Worm (Caenorhabditis elegans) whole organism, late embryonic: ENCODE measurements around the gene vpat-1.
A peak's percentile ranks its signal among the peaks of the same experiment; 100 is the strongest.

Source experiments
- ahr-1 ChIP-seq: sonication (generic microtip); optimal IDR thresholded peaks from 2 replicates; lab custom pipeline; 2016; ENCODE audit warnings: missing genetic modification characterization, missing compliant biosample characterization
- ama-1 ChIP-seq: fragments of 150-350 bp; optimal IDR thresholded peaks from 2 replicates; lab custom pipeline; 2014
- ceh-2 ChIP-seq: sonication (generic microtip); optimal IDR thresholded peaks from 2 replicates; lab custom pipeline; 2016; ENCODE audit warnings: missing genotype, missing genetic modification characterization, missing compliant biosample characterization
- ceh-31 ChIP-seq: sonication (generic microtip); optimal IDR thresholded peaks from 2 replicates; lab custom pipeline; 2016; ENCODE audit warnings: missing genetic modification characterization, missing compliant biosample characterization
- ceh-48 ChIP-seq: sonication (generic microtip); optimal IDR thresholded peaks from 2 replicates; lab custom pipeline; 2016; ENCODE audit warnings: missing genetic modification characterization, inconsistent platforms, missing compliant biosample characterization
- dmd-4 ChIP-seq: sonication (generic microtip); optimal IDR thresholded peaks from 2 replicates; lab custom pipeline; 2016; ENCODE audit warnings: borderline replicate concordance, missing genetic modification characterization, missing compliant biosample characterization
- elt-2 ChIP-seq: sonication (generic microtip); optimal IDR thresholded peaks from 2 replicates; lab custom pipeline; 2016; ENCODE audit warnings: missing genetic modification reagents, missing genetic modification characterization, missing compliant biosample characterization
- madf-2 ChIP-seq: sonication (generic microtip); optimal IDR thresholded peaks from 2 replicates; lab custom pipeline; 2017; ENCODE audit warnings: missing genetic modification characterization, missing compliant biosample characterization
- nhr-11 ChIP-seq: fragments of 150-350 bp; optimal IDR thresholded peaks from 2 replicates; lab custom pipeline; 2014; ENCODE audit warnings: missing biosample characterization, missing genetic modification characterization
- npax-4 ChIP-seq: sonication (generic microtip); optimal IDR thresholded peaks from 2 replicates; lab custom pipeline; 2016; ENCODE audit warnings: missing genetic modification characterization, missing compliant biosample characterization
- rnt-1 ChIP-seq: sonication (generic microtip); optimal IDR thresholded peaks from 2 replicates; lab custom pipeline; 2016; ENCODE audit warnings: missing genetic modification characterization, missing compliant biosample characterization
- sox-4 ChIP-seq: sonication (generic microtip); optimal IDR thresholded peaks from 2 replicates; lab custom pipeline; 2017; ENCODE audit warnings: mild to moderate bottlenecking, missing genetic modification characterization, inconsistent platforms, missing compliant biosample characterization
- unc-55 ChIP-seq: sonication (generic microtip); optimal IDR thresholded peaks from 2 replicates; lab custom pipeline; 2017; ENCODE audit warnings: missing biosample characterization, missing genetic modification reagents, missing genetic modification characterization
- ztf-16 ChIP-seq: sonication (generic microtip); optimal IDR thresholded peaks from 2 replicates; lab custom pipeline; 2017; ENCODE audit warnings: missing genetic modification characterization, missing compliant biosample characterization

DNA sequence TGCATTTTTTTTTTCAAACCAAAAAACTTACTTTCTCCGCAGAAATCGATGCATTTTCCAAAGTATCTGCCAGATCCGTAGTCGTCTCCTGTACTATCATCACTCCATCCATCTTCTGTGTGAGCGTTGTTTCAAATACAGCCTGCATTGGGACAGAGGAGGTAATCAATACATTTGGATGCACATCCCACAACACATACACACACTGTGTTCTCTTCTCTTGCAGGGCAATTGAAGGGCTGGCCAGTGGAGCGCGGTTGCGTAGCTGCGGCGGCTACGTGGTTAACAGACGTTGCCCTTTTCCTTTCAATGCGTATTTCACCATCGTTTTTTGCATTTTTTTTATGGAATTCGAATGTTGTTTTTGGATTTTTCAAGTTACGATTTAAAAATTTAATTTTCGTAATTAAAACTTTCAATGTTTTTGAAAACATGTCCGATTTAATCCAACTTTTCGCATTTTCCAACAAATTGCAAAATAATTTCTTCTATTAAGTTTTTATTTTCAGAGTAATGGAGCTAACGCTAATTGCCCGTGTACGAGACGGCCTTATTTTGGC lies 10.9 kb downstream of the vpat-1 start, which contains the start of the genes stau-1 and sec-22:
- TF ChIP-seq ceh-48 (tag; lab: Kevin White, UChicago): peak; percentile 76
- no peak for TF ChIP-seq nhr-11
- TF ChIP-seq unc-55 (GFP tag; lab: Kevin White, UChicago): no peak
- TF ChIP-seq madf-2 (tag; lab: Kevin White, UChicago): no peak
- no peak for TF ChIP-seq rnt-1 (tag; lab: Kevin White, UChicago)
- TF ChIP-seq dmd-4 (tag; lab: Kevin White, UChicago): no peak
- no peak for TF ChIP-seq ama-1 (lab: Kevin White, UChicago)
- TF ChIP-seq sox-4: no peak
- TF ChIP-seq ceh-2: no peak
- no peak for TF ChIP-seq elt-2 (tag; lab: Kevin White, UChicago)
- no peak for TF ChIP-seq ahr-1
- no peak for TF ChIP-seq ztf-16 (tag; lab: Kevin White, UChicago)
- no peak for TF ChIP-seq npax-4 (tag; lab: Kevin White, UChicago)
- peak; percentile 60 for TF ChIP-seq ceh-31 (tag; lab: Kevin White, UChicago)
